Worm (Caenorhabditis elegans) whole organism, L1 larva: Measurements from ENCODE around the gene srxa-4.

Source experiments
- C04F5.9 ChIP-seq: sonication (generic microtip); optimal IDR thresholded peaks from 2 replicates; lab custom pipeline; 2016; ENCODE audit warnings: missing genetic modification characterization, missing compliant biosample characterization
- C16A3.4 ChIP-seq: fragments of 150-350 bp; optimal IDR thresholded peaks from 2 replicates; lab custom pipeline; 2014; ENCODE audit warnings: missing biosample characterization, missing genetic modification characterization
- aha-1 ChIP-seq: fragments of 150-350 bp; optimal IDR thresholded peaks from 2 replicates; lab custom pipeline; 2014; ENCODE audit warnings: missing biosample characterization, missing genetic modification characterization
- ama-1 ChIP-seq: fragments of 150-350 bp; optimal IDR thresholded peaks from 2 replicates; lab custom pipeline; 2014
- blmp-1 ChIP-seq: fragments of 150-350 bp; optimal IDR thresholded peaks from 2 replicates; lab custom pipeline; 2014; ENCODE audit warnings: missing biosample characterization, missing genetic modification characterization
- ceh-82 ChIP-seq, 3 experiments: fragments of 150-350 bp in 1 of 3; sonication (generic microtip) in 2 of 3; optimal IDR thresholded peaks; 2 replicates each; lab custom pipeline; 2014 to 2017; ENCODE audit warnings: missing biosample characterization in 3 of 3, missing genetic modification characterization in 3 of 3
- ceh-90 ChIP-seq: sonication (generic microtip); optimal IDR thresholded peaks from 2 replicates; lab custom pipeline; 2016; ENCODE audit warnings: missing genetic modification characterization, missing compliant biosample characterization
- ces-1 ChIP-seq: fragments of 150-350 bp; optimal IDR thresholded peaks from 2 replicates; lab custom pipeline; 2014; ENCODE audit warnings: missing biosample characterization, missing genetic modification reagents, missing genetic modification characterization
- dpl-1 ChIP-seq, 3 experiments: fragments of 150-350 bp in 2 of 3; sonication (generic microtip) in 1 of 3; optimal IDR thresholded peaks; 2 replicates each; lab custom pipeline; 2014 to 2017; ENCODE audit warnings: missing biosample characterization in 3 of 3, missing genetic modification characterization in 3 of 3, missing genetic modification reagents in 3 of 3
- dsc-1 ChIP-seq: sonication (generic microtip); optimal IDR thresholded peaks from 2 replicates; lab custom pipeline; 2016; ENCODE audit warnings: mild to moderate bottlenecking, missing genetic modification characterization, missing compliant biosample characterization
- efl-1 ChIP-seq, 4 experiments: fragments of 150-350 bp; optimal IDR thresholded peaks in 3 of 4; peaks in 1 of 4; 1 replicate in 1 of 4; 2 replicates in 3 of 4; lab custom pipeline; 2014; ENCODE audit warnings: missing biosample characterization in 2 of 4, missing genetic modification characterization in 2 of 4, missing genetic modification reagents in 2 of 4
- efl-3 ChIP-seq: fragments of 200-800 bp; sonication (Bioruptor generic); optimal IDR thresholded peaks from 2 replicates; lab custom pipeline; 2018; ENCODE audit warnings: mild to moderate bottlenecking, missing genetic modification characterization, missing compliant biosample characterization
- ets-5 ChIP-seq: fragments of 200-800 bp; sonication (Bioruptor generic); IDR thresholded peaks from 2 replicates; pipeline ENCODE4 v1.3.6; 2022; ENCODE audit warnings: missing genetic modification characterization, missing compliant biosample characterization
- fkh-8 ChIP-seq: sonication (generic microtip); optimal IDR thresholded peaks from 2 replicates; lab custom pipeline; 2016; ENCODE audit warnings: mild to moderate bottlenecking, missing genetic modification characterization, missing compliant biosample characterization
- grh-1 ChIP-seq: fragments of 200-800 bp; sonication (Bioruptor generic); IDR thresholded peaks from 2 replicates; pipeline ENCODE4 v1.3.6; 2022; ENCODE audit warnings: missing genetic modification reagents, missing genetic modification characterization, missing compliant biosample characterization
- hlh-17 ChIP-seq: fragments of 200-800 bp; sonication (Bioruptor generic); optimal IDR thresholded peaks from 2 replicates; lab custom pipeline; 2018; ENCODE audit warnings: missing genetic modification characterization, mild to moderate bottlenecking, missing compliant biosample characterization, moderate library complexity, borderline replicate concordance
- hlh-4 ChIP-seq: sonication (generic microtip); optimal IDR thresholded peaks from 2 replicates; lab custom pipeline; 2016; ENCODE audit warnings: mild to moderate bottlenecking, missing genetic modification characterization, missing compliant biosample characterization
- irx-1 ChIP-seq: sonication (generic microtip); optimal IDR thresholded peaks from 2 replicates; lab custom pipeline; 2016; ENCODE audit warnings: missing genetic modification characterization, missing compliant biosample characterization
- isw-1 ChIP-seq: fragments of 200-800 bp; sonication (Bioruptor generic); IDR thresholded peaks from 2 replicates; pipeline ENCODE4 v1.3.6; 2022; ENCODE audit warnings: missing genetic modification characterization, missing compliant biosample characterization
- lin-13 ChIP-seq: fragments of 150-350 bp; optimal IDR thresholded peaks from 2 replicates; lab custom pipeline; 2014; ENCODE audit warnings: missing biosample characterization, missing genetic modification reagents, missing genetic modification characterization
- lin-39 ChIP-seq: fragments of 150-350 bp; optimal IDR thresholded peaks from 2 replicates; lab custom pipeline; 2014; ENCODE audit warnings: missing biosample characterization, missing genetic modification reagents, missing genetic modification characterization
- mab-9 ChIP-seq: fragments of 200-800 bp; sonication (Bioruptor generic); IDR thresholded peaks from 2 replicates; pipeline ENCODE4 v1.3.6; 2022; ENCODE audit warnings: missing genetic modification reagents, missing genetic modification characterization, missing compliant biosample characterization
- mdl-1 ChIP-seq, 2 experiments: fragments of 150-350 bp; optimal IDR thresholded peaks; 2 replicates each; lab custom pipeline; 2014 to 2017; ENCODE audit warnings: missing biosample characterization in 2 of 2, missing genetic modification characterization in 2 of 2, inconsistent platforms in 1 of 2
- nhr-19 ChIP-seq: fragments of 200-800 bp; sonication (Bioruptor generic); conservative IDR thresholded peaks from 2 replicates; pipeline ENCODE4 v1.3.6; 2022; ENCODE audit warnings: missing genetic modification characterization, missing compliant biosample characterization
- nhr-20 ChIP-seq: sonication (generic microtip); optimal IDR thresholded peaks from 2 replicates; lab custom pipeline; 2016; ENCODE audit warnings: mild to moderate bottlenecking, missing genetic modification characterization, missing compliant biosample characterization
- nhr-237 ChIP-seq: fragments of 150-350 bp; optimal IDR thresholded peaks from 2 replicates; lab custom pipeline; 2014; ENCODE audit warnings: missing biosample characterization, missing genetic modification characterization
- nhr-47 ChIP-seq: sonication (generic microtip); optimal IDR thresholded peaks from 2 replicates; lab custom pipeline; 2016; ENCODE audit warnings: mild to moderate bottlenecking, missing genetic modification characterization, moderate library complexity, missing compliant biosample characterization
- nhr-71 ChIP-seq: sonication (generic microtip); optimal IDR thresholded peaks from 2 replicates; lab custom pipeline; 2016; ENCODE audit warnings: mild to moderate bottlenecking, missing genetic modification characterization, moderate library complexity, missing compliant biosample characterization
- nhr-76 ChIP-seq: sonication (generic microtip); optimal IDR thresholded peaks from 2 replicates; lab custom pipeline; 2017; ENCODE audit warnings: missing biosample characterization, missing genetic modification characterization
- nhr-77 ChIP-seq: fragments of 150-350 bp; optimal IDR thresholded peaks from 2 replicates; lab custom pipeline; 2014; ENCODE audit warnings: missing biosample characterization, missing genetic modification characterization
- nhr-85 ChIP-seq: sonication (generic microtip); peaks from one replicate; lab custom pipeline; 2016; ENCODE audit warnings: missing genetic modification characterization, inconsistent platforms, missing compliant biosample characterization
- pag-3 ChIP-seq: sonication (generic microtip); optimal IDR thresholded peaks from 2 replicates; lab custom pipeline; 2017; ENCODE audit warnings: missing genetic modification characterization, mild to moderate bottlenecking, missing compliant biosample characterization, antibody characterized with exemption, borderline replicate concordance; ENCODE audit not compliant: insufficient read depth
- snpc-4 ChIP-seq: fragments of 150-350 bp; optimal IDR thresholded peaks from 2 replicates; lab custom pipeline; 2014; ENCODE audit warnings: missing biosample characterization, missing genetic modification characterization
- sptf-1 ChIP-seq: fragments of 150-350 bp; optimal IDR thresholded peaks from 2 replicates; lab custom pipeline; 2014; ENCODE audit warnings: missing biosample characterization, missing genetic modification characterization
- swsn-7 ChIP-seq: sonication (generic microtip); optimal IDR thresholded peaks from 2 replicates; lab custom pipeline; 2016; ENCODE audit warnings: missing genetic modification characterization, missing compliant biosample characterization
- tlp-1 ChIP-seq: fragments of 150-350 bp; optimal IDR thresholded peaks from 2 replicates; lab custom pipeline; 2014; ENCODE audit warnings: missing biosample characterization, missing genetic modification characterization
- unc-130 ChIP-seq: fragments of 150-350 bp; optimal IDR thresholded peaks from 2 replicates; lab custom pipeline; 2017; ENCODE audit warnings: missing biosample characterization, missing genetic modification characterization, inconsistent platforms
- unc-30 ChIP-seq: sonication (generic microtip); optimal IDR thresholded peaks from 2 replicates; lab custom pipeline; 2017; ENCODE audit warnings: missing biosample characterization, missing genetic modification characterization
- unc-86 ChIP-seq: sonication (generic microtip); optimal IDR thresholded peaks from 2 replicates; lab custom pipeline; 2016; ENCODE audit warnings: missing genetic modification characterization, missing compliant biosample characterization
- vab-15 ChIP-seq: sonication (generic microtip); optimal IDR thresholded peaks from 2 replicates; lab custom pipeline; 2017; ENCODE audit warnings: missing genotype, mild to moderate bottlenecking, missing genetic modification characterization, missing compliant biosample characterization
- zip-4 ChIP-seq: fragments of 200-800 bp; sonication (Bioruptor generic); optimal IDR thresholded peaks from 2 replicates; lab custom pipeline; 2018; ENCODE audit warnings: mild to moderate bottlenecking, missing genetic modification characterization, moderate library complexity, missing compliant biosample characterization
- ztf-11 ChIP-seq, 2 experiments: sonication (generic microtip); optimal IDR thresholded peaks; 2 replicates each; lab custom pipeline; 2016 to 2017; ENCODE audit warnings: missing genetic modification characterization in 2 of 2, missing biosample characterization in 1 of 2, missing compliant biosample characterization in 1 of 2

srxa-4 gene

DNA sequence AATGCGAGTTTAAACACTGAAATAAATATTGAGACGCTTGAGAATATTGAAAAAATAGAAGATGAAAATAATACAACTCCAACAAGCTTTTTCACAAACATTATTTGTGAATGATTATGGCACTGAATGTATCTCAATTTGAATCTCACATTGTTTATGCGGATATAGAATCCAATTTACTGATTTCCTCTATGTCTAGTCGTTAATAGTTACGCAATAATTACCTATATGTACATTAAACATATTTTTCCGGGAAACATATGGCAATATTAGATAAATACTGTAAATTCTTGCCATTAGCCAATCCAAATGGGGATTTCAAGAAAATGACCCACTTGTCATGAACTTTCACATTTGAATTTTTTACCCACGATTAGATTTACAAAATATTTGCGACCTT lies 24.9 kb upstream of the srxa-4 start, which contains the start of gene srx-9:
TSS of gene srx-9 (minus strand) at position 101 of the 400 bp plus-strand sequence.
- TF ChIP-seq nhr-85 (tag; lab: Kevin White, UChicago) = no peak
- no peak for TF ChIP-seq dpl-1 (GFP tag; optimal IDR thresholded peaks at IDR 0.05; lab: Kevin White, UChicago)
- TF ChIP-seq irx-1 = no peak
- no peak for TF ChIP-seq tlp-1 (tag; lab: Kevin White, UChicago)
- no peak for TF ChIP-seq swsn-7
- TF ChIP-seq hlh-17 = no peak
- TF ChIP-seq grh-1 (GFP tag; lab: Robert Waterston, UW) = no peak
- TF ChIP-seq dsc-1 (tag; lab: Kevin White, UChicago) = no peak
- no peak for TF ChIP-seq blmp-1 (tag; lab: Kevin White, UChicago)
- TF ChIP-seq zip-4 (GFP tag; lab: Kevin White, UChicago) = no peak
- TF ChIP-seq, all 84 proteins: peak for 0

ce11 chrV:7399202-7399601 lies 21.1 kb upstream of the srxa-4 start, which contains the start of gene gst-41:
gst-41 (minus strand) TSS chrV:7399302.
- TF ChIP-seq nhr-77 (tag; lab: Kevin White, UChicago) (no peak), C04F5.9 (tag; lab: Kevin White, UChicago) (no peak), nhr-71 (tag; lab: Kevin White, UChicago) (no peak), ces-1 (GFP tag; lab: Kevin White, UChicago) (no peak), unc-130 (no peak), vab-15 (no peak), aha-1 (tag; lab: Kevin White, UChicago) (no peak), nhr-19 (no peak)

- no peak for TF ChIP-seq lin-39 (tag; lab: Kevin White, UChicago)
- TF ChIP-seq efl-1 (optimal IDR thresholded peaks at IDR 0.05; lab: Kevin White, UChicago) = no peak
- TF ChIP-seq efl-1 (GFP tag; optimal IDR thresholded peaks at IDR 0.05 in 1 of 2; lab: Kevin White, UChicago) = peak in 1 of 2 experiments; percentile 4
These were observed 20.2 kb upstream of the srxa-4 start, which contains the start of gene cnc-9 for ce11 chrV:7400095-7400494. cnc-9 (minus strand) TSS chrV:7400195.

DNA sequence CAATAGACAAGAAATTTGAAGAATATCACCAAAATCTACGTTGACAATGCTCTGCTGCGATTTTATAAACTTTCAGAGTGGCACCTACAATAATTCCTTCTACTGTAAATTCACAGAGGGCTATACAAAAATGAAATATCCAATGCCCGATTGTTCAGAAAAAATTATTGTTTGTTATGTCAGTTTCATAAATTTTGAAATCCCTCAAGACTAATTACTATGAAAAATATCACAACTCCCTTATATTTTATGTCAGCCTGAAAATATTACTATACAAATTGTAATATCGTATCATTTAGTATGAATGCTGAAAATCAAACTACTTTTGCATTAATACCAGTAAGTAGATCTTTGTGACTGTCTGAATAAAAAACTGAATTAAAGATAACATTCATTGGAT lies 19.7 kb upstream of the srxa-4 start, which contains the start of gene srx-60:
TSS of gene srx-60 (plus strand) at position 301 of the 400 bp plus-strand sequence.
- no peak for TF ChIP-seq dpl-1 (GFP tag; optimal IDR thresholded peaks at IDR 0.05; lab: Kevin White, UChicago)
- TF ChIP-seq mdl-1 (tag; optimal IDR thresholded peaks at IDR 0.05; lab: Kevin White, UChicago) = no peak
- TF ChIP-seq ama-1 (lab: Kevin White, UChicago) = no peak
- TF ChIP-seq ceh-82 (tag; optimal IDR thresholded peaks at IDR 0.05; lab: Kevin White, UChicago) = no peak

DNA sequence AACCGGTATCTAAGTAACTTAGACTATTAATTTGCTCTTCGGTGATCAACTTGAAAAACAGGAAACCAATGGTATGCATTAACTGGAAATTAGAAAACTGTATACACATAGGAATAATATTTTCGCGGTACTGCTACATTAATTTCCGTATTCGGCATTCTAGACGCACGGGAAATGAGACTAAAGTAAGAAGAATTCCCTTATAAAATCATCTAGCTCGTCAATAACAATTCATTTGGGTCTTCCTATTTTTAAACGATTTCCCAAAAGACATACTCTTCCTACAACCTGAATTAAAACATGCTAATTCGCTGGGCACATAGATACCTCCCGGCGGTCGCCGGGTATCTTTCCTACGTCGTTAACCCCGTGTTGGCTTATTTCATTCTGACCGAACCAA lies 17.9 kb upstream of the srxa-4 start, which contains the start of gene srj-13:
TSS of gene srj-13 (plus strand) at position 301 of the 400 bp plus-strand sequence.
- TF ChIP-seq nhr-237 (tag; lab: Kevin White, UChicago) (no peak), ceh-90 (tag; lab: Kevin White, UChicago) (no peak), snpc-4 (tag; lab: Kevin White, UChicago) (no peak), tlp-1 (tag; lab: Kevin White, UChicago) (no peak), ceh-82 (tag; optimal IDR thresholded peaks at IDR 0.05; lab: Kevin White, UChicago) (no peak), zip-4 (GFP tag; lab: Kevin White, UChicago) (no peak), hlh-4 (no peak), unc-86 (tag; lab: Kevin White, UChicago) (no peak), ztf-11 (tag; optimal IDR thresholded peaks at IDR 0.05; lab: Kevin White, UChicago) (no peak), ets-5 (GFP tag; lab: Robert Waterston, UW) (no peak), efl-3 (no peak), dpl-1 (GFP tag; optimal IDR thresholded peaks at IDR 0.05; lab: Kevin White, UChicago) (no peak), nhr-71 (tag; lab: Kevin White, UChicago) (no peak), swsn-7 (no peak)
- TF ChIP-seq, all 84 proteins: peak for 0

ce11 chrV:7403501-7403900 lies 16.8 kb upstream of the srxa-4 start:
- TF ChIP-seq unc-30 (tag; lab: Kevin White, UChicago) (no peak), nhr-76 (tag; lab: Kevin White, UChicago) (no peak), nhr-20 (no peak), sptf-1 (tag; lab: Kevin White, UChicago) (no peak), pag-3 (tag; lab: Kevin White, UChicago) (no peak), nhr-47 (tag; lab: Kevin White, UChicago) (no peak), isw-1 (GFP tag; lab: Robert Waterston, UW) (no peak), unc-86 (tag; lab: Kevin White, UChicago) (no peak), mab-9 (no peak), irx-1 (no peak), ceh-82 (tag; optimal IDR thresholded peaks at IDR 0.05; lab: Kevin White, UChicago) (no peak), fkh-8 (tag; lab: Kevin White, UChicago) (no peak), unc-130 (no peak), lin-13 (no peak), zip-4 (GFP tag; lab: Kevin White, UChicago) (no peak), C16A3.4 (tag; lab: Kevin White, UChicago) (no peak), hlh-17 (no peak)
